Fruit fly (Drosophila melanogaster) whole organism, adult: ENCODE measurements around the gene rho-4.
A peak's percentile ranks its signal among the peaks of the same experiment; 100 is the strongest.

Experiments used
- CG11617 ChIP-seq: fragments of 200-800 bp; sonication (Bioruptor generic); optimal IDR thresholded peaks from 2 replicates; lab custom pipeline; 2017; ENCODE audit warnings: mild to moderate bottlenecking, missing biosample characterization, missing genetic modification reagents, missing genetic modification characterization
- CG12768 ChIP-seq: fragments of 200-800 bp; sonication (Bioruptor generic); optimal IDR thresholded peaks from 2 replicates; lab custom pipeline; 2017; ENCODE audit warnings: missing biosample characterization, missing genetic modification characterization, mild to moderate bottlenecking, moderate library complexity, missing genetic modification reagents
- CG14711 ChIP-seq: fragments of 200-800 bp; sonication (Bioruptor generic); optimal IDR thresholded peaks from 2 replicates; lab custom pipeline; 2018; ENCODE audit warnings: missing biosample characterization, mild to moderate bottlenecking, missing genetic modification characterization, moderate library complexity
- CG1620 ChIP-seq: fragments of 200-800 bp; sonication (Bioruptor generic); optimal IDR thresholded peaks from 2 replicates; lab custom pipeline; 2016; ENCODE audit warnings: missing biosample characterization, missing genetic modification characterization
- CG33017 ChIP-seq: fragments of 200-800 bp; sonication (Bioruptor generic); optimal IDR thresholded peaks from 2 replicates; lab custom pipeline; 2018; ENCODE audit warnings: missing biosample characterization, mild to moderate bottlenecking, missing genetic modification characterization, moderate library complexity
- CG5204 ChIP-seq: fragments of 200-800 bp; sonication (Bioruptor generic); optimal IDR thresholded peaks from 2 replicates; lab custom pipeline; 2016; ENCODE audit warnings: missing biosample characterization, missing genetic modification characterization
- CG7045 ChIP-seq: fragments of 200-800 bp; sonication (Bioruptor generic); optimal IDR thresholded peaks from 2 replicates; lab custom pipeline; 2017; ENCODE audit warnings: missing biosample characterization, mild to moderate bottlenecking, missing genetic modification characterization
- CG7101 ChIP-seq: fragments of 200-800 bp; sonication (Bioruptor generic); optimal IDR thresholded peaks from 2 replicates; lab custom pipeline; 2018; ENCODE audit warnings: missing biosample characterization, mild to moderate bottlenecking, missing genetic modification characterization, moderate library complexity
- Clk ChIP-seq: fragments of 200-800 bp; sonication (Bioruptor generic); optimal IDR thresholded peaks from 2 replicates; lab custom pipeline; 2017; ENCODE audit warnings: missing biosample characterization, missing genetic modification characterization
- Crg-1 ChIP-seq: fragments of 200-800 bp; sonication (Bioruptor generic); optimal IDR thresholded peaks from 2 replicates; lab custom pipeline; 2016; ENCODE audit warnings: missing biosample characterization, missing genetic modification characterization
- Hr96 ChIP-seq: fragments of 200-800 bp; sonication (Bioruptor generic); optimal IDR thresholded peaks from 2 replicates; lab custom pipeline; 2016; ENCODE audit warnings: missing biosample characterization, missing genetic modification characterization
- Mnt ChIP-seq: fragments of 200-800 bp; sonication (Bioruptor generic); optimal IDR thresholded peaks from 2 replicates; lab custom pipeline; 2016; ENCODE audit warnings: missing biosample characterization, mild to moderate bottlenecking, missing genetic modification characterization
- bab1 ChIP-seq: fragments of 200-800 bp; sonication (Bioruptor generic); optimal IDR thresholded peaks from 3 replicates; lab custom pipeline; 2019; ENCODE audit warnings: missing biosample characterization, mild to moderate bottlenecking, missing genetic modification characterization, moderate library complexity
- cic ChIP-seq: fragments of 200-800 bp; sonication (Bioruptor generic); optimal IDR thresholded peaks from 2 replicates; lab custom pipeline; 2017; ENCODE audit warnings: missing biosample characterization, mild to moderate bottlenecking, missing genetic modification characterization, moderate library complexity
- cnc ChIP-seq, 2 experiments: fragments of >200 bp; optimal IDR thresholded peaks; 2 replicates each; lab custom pipeline; 2017
- kay ChIP-seq: fragments of 200-800 bp; sonication (Bioruptor generic); peaks from one replicate; lab custom pipeline; 2016; ENCODE audit warnings: missing biosample characterization, missing genetic modification characterization, borderline replicate concordance
- ovo ChIP-seq: fragments of 200-800 bp; sonication (Bioruptor generic); optimal IDR thresholded peaks from 2 replicates; lab custom pipeline; 2016; ENCODE audit warnings: missing biosample characterization, missing genetic modification characterization
- pad ChIP-seq: fragments of 200-800 bp; sonication (Bioruptor generic); optimal IDR thresholded peaks from 3 replicates; lab custom pipeline; 2017; ENCODE audit warnings: missing biosample characterization, missing genetic modification characterization, mild to moderate bottlenecking, moderate library complexity, missing genetic modification reagents
- tj ChIP-seq: fragments of 200-800 bp; sonication (Bioruptor generic); optimal IDR thresholded peaks from 3 replicates; lab custom pipeline; 2017; ENCODE audit warnings: missing biosample characterization, mild to moderate bottlenecking, missing genetic modification characterization, moderate library complexity
- toe ChIP-seq: fragments of 200-800 bp; sonication (Bioruptor generic); optimal IDR thresholded peaks from 2 replicates; lab custom pipeline; 2016; ENCODE audit warnings: missing biosample characterization, missing genetic modification characterization

The rho-4 gene

DNA sequence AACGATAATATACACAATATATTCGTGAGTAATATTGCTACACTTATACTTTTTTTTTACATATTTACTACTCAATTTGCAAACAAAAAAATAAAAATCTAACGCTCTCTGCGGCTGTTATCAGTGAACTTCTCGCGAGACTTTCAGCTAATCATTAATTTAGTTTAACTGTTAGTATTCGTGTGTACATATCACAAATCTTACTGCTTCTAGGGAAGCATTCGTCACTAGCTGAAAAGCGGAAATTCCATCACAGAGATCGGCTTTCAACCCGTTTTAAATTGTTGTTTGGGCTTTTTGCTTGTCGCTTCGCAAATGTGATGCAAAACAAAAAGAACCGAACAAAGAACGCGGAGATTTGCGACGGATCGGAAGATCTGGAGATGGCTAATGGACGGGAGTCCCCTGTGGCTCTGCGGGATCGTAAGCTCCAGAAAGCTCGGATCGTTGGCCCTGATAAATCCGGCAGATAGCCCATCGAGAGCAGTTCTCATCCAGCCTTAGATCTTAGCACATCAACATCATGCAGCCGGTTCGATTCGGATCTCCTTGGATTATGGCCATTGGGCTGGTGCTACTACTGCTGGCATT lies 38.1 kb upstream of the rho-4 start, which contains the start of gene PGRP-SA:
TSS of gene PGRP-SA (plus strand) at position 194 of the 591 bp plus-strand sequence.
- TF ChIP-seq cnc (optimal IDR thresholded peaks at IDR 0.05; lab: Kevin White, UChicago) = no peak
- peak; percentile 9 for TF ChIP-seq CG12768
- no peak for TF ChIP-seq pad (GFP tag; lab: Kevin White, UChicago)
- TF ChIP-seq CG7101 (tag; lab: Kevin White, UChicago) = peak; percentile 5
- no peak for TF ChIP-seq Mnt
- peak; percentile 38 for TF ChIP-seq bab1 (GFP tag; lab: Kevin White, UChicago)
- TF ChIP-seq cic (GFP tag; lab: Kevin White, UChicago) = peak; percentile 79

DNA sequence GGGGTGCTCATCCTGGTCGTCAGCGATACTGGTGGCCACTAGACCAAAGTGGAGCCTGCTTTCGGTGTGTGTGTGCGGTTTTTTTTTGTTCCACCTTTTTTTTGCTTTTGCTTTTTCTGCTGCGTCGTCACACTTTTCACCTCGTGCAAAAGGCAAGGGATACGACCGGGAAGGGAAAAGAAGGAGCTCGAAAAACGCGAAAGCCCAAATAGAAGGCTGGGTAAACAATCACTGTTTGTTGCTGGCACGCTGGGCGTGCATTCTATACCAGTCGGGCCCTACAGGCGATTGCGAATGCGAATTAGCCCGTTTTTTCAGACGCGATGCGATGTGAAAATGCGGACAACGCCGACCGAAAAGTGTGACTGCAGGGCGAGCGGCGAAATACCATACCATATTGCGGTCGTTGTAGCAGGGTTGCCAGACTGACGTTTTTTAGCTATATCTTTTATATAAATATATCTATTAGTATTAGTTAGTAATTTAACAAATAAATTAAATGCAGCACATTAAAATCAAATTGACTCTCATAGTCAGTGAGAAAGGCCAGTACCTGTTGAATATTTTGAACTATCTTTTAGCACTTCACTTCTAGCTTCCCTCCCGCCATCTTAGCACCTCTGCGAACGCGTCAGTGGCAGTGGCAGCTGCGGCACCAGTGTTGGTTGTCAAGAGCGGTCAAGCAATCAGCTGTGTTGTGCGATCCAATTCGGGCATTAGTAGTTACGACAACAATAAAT lies 29.5 kb upstream of the rho-4 start, which contains the start of the genes Polr2A and CG11699:
TSS of gene Polr2A (minus strand) at position 371 of the 740 bp plus-strand sequence.
TSS of gene CG11699 (plus strand) at position 666 of the 740 bp plus-strand sequence.
- TF ChIP-seq CG14711 (tag; lab: Kevin White, UChicago) (peak; percentile 73), CG12768 (no peak), kay (no peak), cic (GFP tag; lab: Kevin White, UChicago) (peak; percentile 15), toe (GFP tag; lab: Kevin White, UChicago) (peak; percentile 7), CG11617 (peak; percentile 66), Clk (GFP tag; lab: Kevin White, UChicago) (peak; percentile 33), tj (peak; percentile 95), CG7045 (no peak), CG1620 (GFP tag; lab: Kevin White, UChicago) (peak; percentile 50), bab1 (GFP tag; lab: Kevin White, UChicago) (peak; percentile 78), Hr96 (GFP tag; lab: Kevin White, UChicago) (no peak), CG33017 (no peak), cnc (optimal IDR thresholded peaks at IDR 0.05; lab: Kevin White, UChicago) (no peak), CG5204 (no peak), Crg-1 (GFP tag; lab: Kevin White, UChicago) (peak; percentile 71), pad (GFP tag; lab: Kevin White, UChicago) (peak; percentile 73), Mnt (peak; percentile 85), ovo (peak; percentile 48), CG7101 (tag; lab: Kevin White, UChicago) (peak; percentile 73)

DNA sequence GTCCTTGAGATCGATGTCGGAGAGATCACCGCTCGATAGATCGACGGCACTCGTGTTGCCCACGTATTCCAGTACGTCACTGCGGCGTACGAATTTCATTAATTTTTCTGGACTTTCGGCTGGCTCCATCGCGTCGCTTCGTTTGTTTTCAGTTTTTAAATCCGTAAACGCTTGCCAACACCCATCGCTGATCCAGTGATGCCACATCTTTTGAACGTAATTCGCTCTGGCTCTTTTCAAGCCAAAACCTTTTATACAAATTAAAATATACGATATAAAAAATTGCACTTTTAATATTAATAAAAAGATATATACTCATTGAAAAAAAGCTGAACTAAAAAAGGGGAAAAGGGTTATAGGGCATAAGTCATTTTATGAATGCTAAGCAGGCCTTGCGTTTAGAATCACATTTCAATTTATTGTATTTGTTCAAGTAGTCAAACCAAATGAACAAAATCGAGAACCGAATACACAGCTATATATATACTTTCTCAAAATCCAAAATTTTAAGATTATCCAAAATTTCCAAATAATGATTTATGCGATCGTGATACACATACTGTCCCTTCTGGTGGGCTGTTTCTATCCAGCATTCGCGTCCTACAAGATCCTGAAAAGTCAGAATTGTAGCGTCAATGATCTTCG lies 27.2 kb upstream of the rho-4 start, which contains the start of the genes Kmn1 and Reepl1:
TSS of gene Kmn1 (minus strand) at position 173 of the 645 bp plus-strand sequence.
TSS of gene Reepl1 (plus strand) at position 438 of the 645 bp plus-strand sequence.
- TF ChIP-seq CG12768 = no peak
- TF ChIP-seq bab1 (GFP tag; lab: Kevin White, UChicago) = no peak
- peak; percentile 46 for TF ChIP-seq CG7101 (tag; lab: Kevin White, UChicago)
- TF ChIP-seq CG33017 = no peak
- TF ChIP-seq kay = no peak

DNA sequence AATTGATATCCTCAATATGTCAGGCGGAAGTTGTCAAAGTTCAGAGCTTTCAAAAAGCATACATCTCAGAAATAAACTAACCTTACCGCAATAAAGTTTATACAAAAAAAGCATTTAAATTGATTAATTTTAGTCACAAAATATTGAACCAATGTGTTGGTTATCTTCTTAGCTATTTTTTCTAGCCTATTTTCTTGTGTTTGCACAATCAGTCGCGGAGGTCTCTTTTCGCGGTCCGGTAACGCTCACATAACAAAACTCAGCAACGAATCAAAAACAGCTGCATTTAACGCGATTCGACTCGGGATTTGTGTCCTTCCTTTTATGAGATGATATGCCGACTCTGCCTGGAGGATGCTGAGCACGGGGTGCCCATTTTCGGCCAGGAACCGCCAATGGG lies 26.1 kb upstream of the rho-4 start, which contains the start of gene CG11696:
TSS of gene CG11696 (plus strand) at position 203 of the 400 bp plus-strand sequence.
- TF ChIP-seq CG5204 = no peak
- no peak for TF ChIP-seq ovo
- TF ChIP-seq CG7101 (tag; lab: Kevin White, UChicago) = no peak
- TF ChIP-seq toe (GFP tag; lab: Kevin White, UChicago) = no peak
- no peak for TF ChIP-seq Hr96 (GFP tag; lab: Kevin White, UChicago)
- no peak for TF ChIP-seq pad (GFP tag; lab: Kevin White, UChicago)
- TF ChIP-seq CG33017 = no peak
- TF ChIP-seq cic (GFP tag; lab: Kevin White, UChicago) = no peak
- TF ChIP-seq CG14711 (tag; lab: Kevin White, UChicago) = no peak

DNA sequence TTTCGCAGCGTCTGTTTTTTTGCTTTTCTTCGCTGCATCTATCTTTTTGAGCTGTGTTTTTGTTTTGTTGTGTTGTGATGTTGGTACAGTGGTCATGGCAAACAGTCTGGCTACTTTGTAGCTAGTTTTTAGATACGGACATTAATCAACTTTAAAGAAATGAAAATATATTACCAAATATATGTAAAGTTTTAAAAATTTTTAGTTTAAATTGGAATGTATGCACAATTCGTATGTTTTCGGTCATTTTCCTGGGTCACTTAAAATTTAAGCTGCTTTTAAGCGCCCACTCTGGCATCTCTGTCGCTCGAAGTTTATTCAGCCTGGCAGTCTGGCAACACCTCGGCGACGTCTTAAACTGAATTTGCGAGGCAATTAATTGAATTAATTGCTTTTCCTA lies 23.1 kb upstream of the rho-4 start, which contains the start of gene CG11695:
TSS of gene CG11695 (plus strand) at position 344 of the 400 bp plus-strand sequence.
- TF ChIP-seq toe (GFP tag; lab: Kevin White, UChicago) (no peak), CG5204 (no peak), pad (GFP tag; lab: Kevin White, UChicago) (peak; percentile 68), CG7101 (tag; lab: Kevin White, UChicago) (peak; percentile 85), cic (GFP tag; lab: Kevin White, UChicago) (peak; percentile 5), CG1620 (GFP tag; lab: Kevin White, UChicago) (peak; percentile 81), Crg-1 (GFP tag; lab: Kevin White, UChicago) (peak; percentile 42), kay (no peak), CG7045 (peak; percentile 55), CG14711 (tag; lab: Kevin White, UChicago) (peak; percentile 77), tj (peak; percentile 59), CG12768 (peak; percentile 62), CG11617 (peak; percentile 79), Clk (GFP tag; lab: Kevin White, UChicago) (no peak), Hr96 (GFP tag; lab: Kevin White, UChicago) (no peak), cnc (optimal IDR thresholded peaks at IDR 0.05; lab: Kevin White, UChicago) (no peak), Mnt (peak; percentile 77), CG33017 (no peak), ovo (peak; percentile 47), bab1 (GFP tag; lab: Kevin White, UChicago) (peak; percentile 90)
